Fruit fly (Drosophila melanogaster) whole organism, embryonic: ENCODE data around the gene Pino.
A peak's percentile ranks its signal among the peaks of the same experiment; 100 is the strongest.

Experiments used
- Atf3 ChIP-seq: fragments of 200-800 bp; sonication (Bioruptor generic); optimal IDR thresholded peaks from 3 replicates; lab custom pipeline; 2016; ENCODE audit warnings: missing biosample characterization, missing genetic modification characterization
- B-H2 ChIP-seq: fragments of 200-800 bp; sonication (Bioruptor generic); optimal IDR thresholded peaks from 2 replicates; lab custom pipeline; 2018; ENCODE audit warnings: missing biosample characterization, mild to moderate bottlenecking, missing genetic modification characterization
- CG11247 ChIP-seq: fragments of 200-800 bp; sonication (Bioruptor generic); IDR thresholded peaks from 2 replicates; pipeline ENCODE4 v1.3.6; 2022; ENCODE audit warnings: missing biosample characterization, missing genetic modification characterization
- CG11504 ChIP-seq: fragments of 200-800 bp; sonication (Bioruptor generic); optimal IDR thresholded peaks from 3 replicates; lab custom pipeline; 2019; ENCODE audit warnings: missing biosample characterization, mild to moderate bottlenecking, missing genetic modification characterization, moderate library complexity
- CG12299 ChIP-seq: fragments of 200-800 bp; sonication (Bioruptor generic); optimal IDR thresholded peaks from 2 replicates; lab custom pipeline; 2018; ENCODE audit warnings: missing biosample characterization, mild to moderate bottlenecking, missing genetic modification characterization
- CG12391 ChIP-seq: fragments of 200-800 bp; sonication (Bioruptor generic); optimal IDR thresholded peaks from 3 replicates; lab custom pipeline; 2018; ENCODE audit warnings: missing biosample characterization, mild to moderate bottlenecking, missing genetic modification characterization, moderate library complexity
- CG12769 ChIP-seq: fragments of 200-800 bp; sonication (Bioruptor generic); optimal IDR thresholded peaks from 2 replicates; lab custom pipeline; 2019; ENCODE audit warnings: missing biosample characterization, mild to moderate bottlenecking, missing genetic modification characterization, moderate library complexity
- CG15479 ChIP-seq: fragments of 200-800 bp; sonication (Bioruptor generic); optimal IDR thresholded peaks from 3 replicates; lab custom pipeline; 2019; ENCODE audit warnings: missing biosample characterization, mild to moderate bottlenecking, missing genetic modification characterization, moderate library complexity
- CG17361 ChIP-seq: fragments of 200-800 bp; sonication (Bioruptor generic); IDR thresholded peaks from 3 replicates; pipeline ENCODE4 v1.3.6; 2022; ENCODE audit warnings: missing biosample characterization, missing genetic modification characterization
- CG17829 ChIP-seq: fragments of 200-800 bp; optimal IDR thresholded peaks from 2 replicates; lab custom pipeline; 2019; ENCODE audit warnings: missing biosample characterization, mild to moderate bottlenecking, missing genetic modification characterization, moderate library complexity
- CG2116 ChIP-seq: fragments of 200-800 bp; sonication (Bioruptor generic); optimal IDR thresholded peaks from 3 replicates; lab custom pipeline; 2018; ENCODE audit warnings: missing biosample characterization, mild to moderate bottlenecking, missing genetic modification characterization
- CG2199 ChIP-seq: fragments of 200-800 bp; sonication (Bioruptor generic); IDR thresholded peaks from 3 replicates; pipeline ENCODE4 v1.3.6; 2022; ENCODE audit warnings: missing biosample characterization, missing genetic modification characterization
- CG3163 ChIP-seq: fragments of 200-800 bp; sonication (Bioruptor generic); optimal IDR thresholded peaks from 3 replicates; lab custom pipeline; 2016; ENCODE audit warnings: missing biosample characterization, missing genetic modification characterization
- CG32767 ChIP-seq: fragments of 200-800 bp; sonication (Bioruptor generic); IDR thresholded peaks from 2 replicates; pipeline ENCODE4 v1.3.6; 2022; ENCODE audit warnings: missing biosample characterization, missing genetic modification characterization
- CG34422 ChIP-seq: fragments of 200-800 bp; sonication (Bioruptor generic); IDR thresholded peaks from 3 replicates; pipeline ENCODE4 v1.3.6; 2022; ENCODE audit warnings: missing biosample characterization, missing genetic modification characterization
- CG8765 ChIP-seq: fragments of 200-800 bp; sonication (Bioruptor generic); IDR thresholded peaks from 2 replicates; pipeline ENCODE4 v1.3.6; 2022; ENCODE audit warnings: missing biosample characterization, missing genetic modification characterization
- D ChIP-seq, 2 experiments: fragments of 200-800 bp in 1 of 2; fragments of >200 bp in 1 of 2; sonication (Bioruptor generic) in 1 of 2; optimal IDR thresholded peaks; 2 replicates in 1 of 2; 3 replicates in 1 of 2; lab custom pipeline; 2017; ENCODE audit warnings: mild to moderate bottlenecking in 1 of 2, missing biosample characterization in 1 of 2, missing genetic modification characterization in 1 of 2, missing genetic modification reagents in 1 of 2
- Drgx ChIP-seq: fragments of 200-800 bp; sonication (Bioruptor generic); IDR thresholded peaks from 2 replicates; pipeline ENCODE4 v1.3.6; 2022; ENCODE audit warnings: missing biosample characterization, missing genetic modification characterization
- HmgZ ChIP-seq: fragments of 200-800 bp; sonication (Bioruptor generic); optimal IDR thresholded peaks from 2 replicates; lab custom pipeline; 2018; ENCODE audit warnings: missing biosample characterization, mild to moderate bottlenecking, missing genetic modification characterization
- Nf-YC ChIP-seq: fragments of 200-800 bp; optimal IDR thresholded peaks from 3 replicates; lab custom pipeline; 2019; ENCODE audit warnings: missing biosample characterization, mild to moderate bottlenecking, missing genetic modification characterization, moderate library complexity
- Oli ChIP-seq: fragments of 200-800 bp; sonication (Bioruptor generic); optimal IDR thresholded peaks from 2 replicates; lab custom pipeline; 2018; ENCODE audit warnings: missing biosample characterization, mild to moderate bottlenecking, missing genetic modification characterization, moderate library complexity
- Xrp1 ChIP-seq: fragments of 200-800 bp; sonication (Bioruptor generic); IDR thresholded peaks from 2 replicates; pipeline ENCODE4 v1.3.6; 2022; ENCODE audit warnings: missing biosample characterization, missing genetic modification characterization
- ac ChIP-seq: fragments of 200-800 bp; sonication (Bioruptor generic); optimal IDR thresholded peaks from 3 replicates; lab custom pipeline; 2017; ENCODE audit warnings: missing biosample characterization, mild to moderate bottlenecking, missing genetic modification characterization
- bowl ChIP-seq: fragments of 200-800 bp; sonication (Bioruptor generic); IDR thresholded peaks from 2 replicates; pipeline ENCODE4 v1.3.6; 2022; ENCODE audit warnings: missing biosample characterization, missing genetic modification characterization
- cg ChIP-seq: fragments of 200-800 bp; sonication (Bioruptor generic); optimal IDR thresholded peaks from 3 replicates; lab custom pipeline; 2019; ENCODE audit warnings: missing biosample characterization, mild to moderate bottlenecking, missing genetic modification characterization, moderate library complexity
- esg ChIP-seq: fragments of 200-800 bp; sonication (Bioruptor generic); conservative IDR thresholded peaks from 2 replicates; pipeline ENCODE4 v1.3.6; 2022; ENCODE audit warnings: missing biosample characterization, missing genetic modification characterization
- exex ChIP-seq: fragments of 200-800 bp; sonication (Bioruptor generic); optimal IDR thresholded peaks from 4 replicates; lab custom pipeline; 2018; ENCODE audit warnings: missing biosample characterization, mild to moderate bottlenecking, missing genetic modification characterization, moderate library complexity
- grn ChIP-seq: fragments of 200-800 bp; sonication (Bioruptor generic); optimal IDR thresholded peaks from 3 replicates; lab custom pipeline; 2017; ENCODE audit warnings: missing biosample characterization, missing genetic modification characterization
- gsb-n ChIP-seq: fragments of 200-800 bp; sonication (Bioruptor generic); optimal IDR thresholded peaks from 3 replicates; lab custom pipeline; 2018; ENCODE audit warnings: missing biosample characterization, mild to moderate bottlenecking, missing genetic modification characterization
- insv ChIP-seq, 2 experiments: fragments of 200-800 bp; sonication (Bioruptor generic); optimal IDR thresholded peaks; 3 replicates each; lab custom pipeline; 2016 to 2018; ENCODE audit warnings: missing biosample characterization in 2 of 2, missing genetic modification characterization in 2 of 2
- jing ChIP-seq: fragments of 200-800 bp; sonication (Bioruptor generic); optimal IDR thresholded peaks from 2 replicates; lab custom pipeline; 2018; ENCODE audit warnings: missing biosample characterization, mild to moderate bottlenecking, missing genetic modification characterization
- kni ChIP-seq: fragments of 200-800 bp; sonication (Bioruptor generic); optimal IDR thresholded peaks from 3 replicates; lab custom pipeline; 2017; ENCODE audit warnings: mild to moderate bottlenecking, missing biosample characterization, missing genetic modification reagents, missing genetic modification characterization
- mam ChIP-seq: fragments of 200-800 bp; sonication (Bioruptor generic); optimal IDR thresholded peaks from 3 replicates; lab custom pipeline; 2016; ENCODE audit warnings: missing biosample characterization, missing genetic modification characterization
- oc ChIP-seq: fragments of 200-800 bp; sonication (Bioruptor generic); optimal IDR thresholded peaks from 2 replicates; lab custom pipeline; 2018; ENCODE audit warnings: missing biosample characterization, mild to moderate bottlenecking, missing genetic modification characterization, moderate library complexity
- odd ChIP-seq: fragments of 200-800 bp; sonication (Bioruptor generic); optimal IDR thresholded peaks from 2 replicates; lab custom pipeline; 2017; ENCODE audit warnings: missing biosample characterization, mild to moderate bottlenecking, missing genetic modification characterization
- peb ChIP-seq: fragments of 200-800 bp; sonication (Bioruptor generic); IDR thresholded peaks from 2 replicates; pipeline ENCODE4 v1.3.6; 2022; ENCODE audit warnings: missing biosample characterization, missing genetic modification characterization
- pnt ChIP-seq: fragments of 200-800 bp; sonication (Bioruptor generic); optimal IDR thresholded peaks from 3 replicates; lab custom pipeline; 2016; ENCODE audit warnings: missing biosample characterization, missing genetic modification characterization
- prd ChIP-seq, 3 experiments: fragments of >200 bp in 2 of 3; fragments of 200-800 bp in 1 of 3; sonication (Bioruptor generic) in 1 of 3; optimal IDR thresholded peaks in 2 of 3; IDR thresholded peaks in 1 of 3; 2 replicates in 2 of 3; 3 replicates in 1 of 3; pipeline versions ENCODE4 v1.3.6 to Lab custom; 2017 to 2022; ENCODE audit warnings: missing biosample characterization in 1 of 3, missing genetic modification characterization in 1 of 3
- tll ChIP-seq, 2 experiments: fragments of 200-800 bp in 1 of 2; fragments of >200 bp in 1 of 2; sonication (Bioruptor generic) in 1 of 2; optimal IDR thresholded peaks; 2 replicates each; lab custom pipeline; 2017 to 2019; ENCODE audit warnings: missing biosample characterization in 2 of 2, missing genetic modification characterization in 2 of 2, mild to moderate bottlenecking in 1 of 2, moderate library complexity in 1 of 2
- twi ChIP-seq: fragments of 200-800 bp; optimal IDR thresholded peaks from 2 replicates; lab custom pipeline; 2019; ENCODE audit warnings: missing biosample characterization, mild to moderate bottlenecking, missing genetic modification characterization, moderate library complexity
- wek ChIP-seq: fragments of 200-800 bp; sonication (Bioruptor generic); optimal IDR thresholded peaks from 3 replicates; lab custom pipeline; 2018; ENCODE audit warnings: missing biosample characterization, mild to moderate bottlenecking, missing genetic modification characterization, moderate library complexity
- wor ChIP-seq: fragments of 200-800 bp; sonication (Bioruptor generic); IDR thresholded peaks from 2 replicates; pipeline ENCODE4 v1.3.6; 2022; ENCODE audit warnings: missing biosample characterization, missing genetic modification characterization
- zen ChIP-seq: fragments of 200-800 bp; sonication (Bioruptor generic); optimal IDR thresholded peaks from 3 replicates; lab custom pipeline; 2018; ENCODE audit warnings: missing biosample characterization, mild to moderate bottlenecking, missing genetic modification characterization, moderate library complexity

Pino gene

DNA sequence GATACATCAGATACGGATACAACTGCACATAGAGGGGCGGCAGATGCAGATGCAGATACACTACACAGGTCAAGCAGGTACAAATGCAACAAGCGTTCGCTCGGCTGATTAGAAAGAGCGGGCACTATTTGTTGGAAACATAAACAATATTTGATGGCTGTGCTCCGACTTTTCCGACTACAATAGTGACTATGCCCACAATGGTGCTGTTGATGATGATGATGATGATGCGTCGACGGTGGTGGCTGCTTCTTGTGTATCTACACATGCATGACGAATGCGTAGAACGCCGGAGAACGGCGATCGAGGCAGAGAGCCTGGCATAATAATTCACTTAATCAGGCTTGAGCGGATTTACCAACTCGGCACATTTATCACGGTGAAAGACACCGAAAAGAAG lies 60.7 kb downstream of the Pino start:
- TF ChIP-seq CG12299 (tag; lab: Kevin White, UChicago) (no peak), CG8765 (no peak), prd (optimal IDR thresholded peaks at IDR 0.05; lab: Kevin White, UChicago) (no peak), prd (GFP tag; IDR thresholded peaks at IDR 0.05; lab: Robert Waterston, UW) (peak; percentile 13; the same call in 1 of the 3 replicates), CG12769 (tag; lab: Kevin White, UChicago) (no peak), CG32767 (GFP tag; lab: Robert Waterston, UW) (0 out of 2 replicates have a peak, but pooled peaks have one; percentile 28), bowl (GFP tag; lab: Robert Waterston, UW) (no peak), ac (GFP tag; lab: Kevin White, UChicago) (peak; percentile 4), D (optimal IDR thresholded peaks at IDR 0.05; lab: Kevin White, UChicago) (peak; percentile 82), D (GFP tag; optimal IDR thresholded peaks at IDR 0.05; lab: Kevin White, UChicago) (no peak), kni (GFP tag; lab: Kevin White, UChicago) (peak; percentile 22), wor (GFP tag; lab: Robert Waterston, UW) (no peak), oc (tag; lab: Kevin White, UChicago) (peak; percentile 4), Xrp1 (0 out of 2 replicates have a peak, but pooled peaks have one; percentile 3), odd (peak; percentile 16), CG15479 (GFP tag; lab: Kevin White, UChicago) (peak; percentile 85), grn (GFP tag; lab: Kevin White, UChicago) (peak; percentile 29), CG2199 (GFP tag; lab: Robert Waterston, UW) (peak; percentile 75; the same call in 2 of the 3 replicates), CG17361 (no peak), cg (peak; percentile 2), gsb-n (tag; lab: Kevin White, UChicago) (peak; percentile 58), zen (tag; lab: Kevin White, UChicago) (peak; percentile 65), tll (GFP tag; optimal IDR thresholded peaks at IDR 0.05; lab: Kevin White, UChicago) (peak in 1 of 2 experiments; percentile 75), insv (GFP tag; optimal IDR thresholded peaks at IDR 0.05; lab: Kevin White, UChicago) (peak in 1 of 2 experiments; percentile 34), CG12391 (tag; lab: Kevin White, UChicago) (no peak), CG11504 (tag; lab: Kevin White, UChicago) (no peak)
- TF ChIP-seq, all 482 proteins: peak for 16

DNA sequence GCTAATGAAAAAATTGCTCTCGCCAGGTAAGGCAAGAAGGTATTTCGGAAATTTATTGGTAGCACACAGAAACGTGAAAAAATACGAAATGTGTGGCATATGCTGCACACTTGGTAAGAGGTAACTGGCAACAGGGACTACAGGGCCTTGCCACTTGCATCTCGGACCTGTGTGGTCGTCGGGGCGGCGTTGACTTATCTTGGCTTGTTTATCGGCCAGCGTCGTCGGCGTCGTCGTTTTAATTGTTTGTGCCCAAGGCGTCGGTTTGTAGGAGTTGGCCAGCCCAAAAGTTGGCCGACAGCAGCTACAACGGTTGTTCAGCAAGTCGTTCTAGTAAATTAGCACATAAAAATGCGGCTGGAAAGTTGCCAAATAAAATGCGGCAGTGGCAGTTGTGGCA lies 62.4 kb downstream of the Pino start:
- TF ChIP-seq wek = no peak
- TF ChIP-seq B-H2 = no peak
- TF ChIP-seq Nf-YC (tag; lab: Kevin White, UChicago) = no peak
- no peak for TF ChIP-seq grn (GFP tag; lab: Kevin White, UChicago)
- TF ChIP-seq HmgZ = no peak
- no peak for TF ChIP-seq pnt
- no peak for TF ChIP-seq Atf3 (GFP tag; lab: Kevin White, UChicago)
- no peak for TF ChIP-seq mam (GFP tag; lab: Kevin White, UChicago)
- no peak for TF ChIP-seq CG34422 (GFP tag; lab: Robert Waterston, UW)
- TF ChIP-seq CG17829 (tag; lab: Kevin White, UChicago) = no peak
- TF ChIP-seq esg = no peak
- no peak for TF ChIP-seq jing (GFP tag; lab: Kevin White, UChicago)
- TF ChIP-seq peb (GFP tag; lab: Robert Waterston, UW) = no peak
- no peak for TF ChIP-seq Oli (tag; lab: Kevin White, UChicago)
- TF ChIP-seq Drgx (GFP tag; lab: Robert Waterston, UW) = no peak
- TF ChIP-seq CG11247 (GFP tag; lab: Robert Waterston, UW) = no peak
- TF ChIP-seq CG3163 = no peak
- peak in 1 of 2 experiments; percentile 75 for TF ChIP-seq tll (GFP tag; optimal IDR thresholded peaks at IDR 0.05; lab: Kevin White, UChicago)
- no peak for TF ChIP-seq CG2116 (GFP tag; lab: Kevin White, UChicago)
- TF ChIP-seq exex (tag; lab: Kevin White, UChicago) = no peak
- TF ChIP-seq twi (tag; lab: Kevin White, UChicago) = peak; percentile 26
- TF ChIP-seq D (optimal IDR thresholded peaks at IDR 0.05; lab: Kevin White, UChicago) = peak; percentile 45
- TF ChIP-seq D (GFP tag; optimal IDR thresholded peaks at IDR 0.05; lab: Kevin White, UChicago) = no peak
- TF ChIP-seq CG15479 (GFP tag; lab: Kevin White, UChicago) = peak; percentile 61
- TF ChIP-seq zen (tag; lab: Kevin White, UChicago) = peak; percentile 39
- TF ChIP-seq, all 482 proteins: peak for 5
